ENCODE assay signal across 1 fruit fly cellular context in the genomic region with DNA sequence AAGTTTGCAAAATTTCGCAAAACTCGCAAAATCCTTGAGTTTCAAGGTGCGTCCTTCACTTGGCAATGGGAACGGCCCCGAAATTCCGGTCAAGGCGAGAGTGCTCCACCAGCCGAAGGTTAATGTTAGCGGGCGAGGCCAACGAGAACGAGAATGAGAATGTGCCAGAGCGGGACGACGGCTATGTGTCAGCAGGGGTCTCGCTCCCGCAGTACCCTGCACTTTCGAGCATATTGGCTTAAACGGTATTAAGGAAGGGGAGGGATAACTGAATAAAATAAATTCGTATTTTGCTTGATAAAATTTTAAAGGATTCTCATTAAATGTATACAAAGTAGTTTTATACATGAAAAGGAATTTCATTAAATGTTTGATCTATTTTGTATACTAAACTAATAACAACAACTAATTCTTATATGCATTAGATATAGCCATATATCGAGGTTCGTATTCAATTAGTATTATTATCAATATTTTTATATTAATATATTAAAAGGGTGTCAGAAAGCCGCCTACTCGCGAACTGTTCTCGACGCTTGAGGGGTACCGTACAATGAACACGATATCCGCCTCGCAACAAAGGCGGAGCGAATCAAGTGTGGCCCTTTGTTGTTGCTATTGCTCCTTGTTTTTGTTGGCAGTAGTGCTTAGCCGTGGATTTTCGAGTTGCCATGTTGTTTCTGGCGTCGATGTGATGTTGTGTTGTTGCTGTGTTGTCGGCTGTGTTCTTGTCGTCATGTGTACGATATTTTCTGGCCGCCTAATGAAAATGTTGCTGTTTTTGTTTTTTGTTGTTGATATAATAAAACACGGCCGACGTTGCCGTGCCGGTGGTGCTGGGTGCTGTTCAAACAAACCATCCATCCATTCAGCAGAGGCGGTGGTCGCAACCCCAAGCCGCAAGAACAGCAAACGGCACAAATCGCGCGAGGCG.
TF ChIP-seq lines count a peak whose summit lies in the region.

No protein-coding gene starts in this region.

TF ChIP-seq in whole organism, embryonic, 481 proteins besides CTCF, POLR2A, EP300 and RAD21 (continued from another document and continues in another):
- TF ChIP-seq CG8924 (tag; optimal IDR thresholded peaks at IDR 0.05; lab: Kevin White, UChicago) (peak; percentile 98), ken (GFP tag; IDR thresholded peaks at IDR 0.05; lab: Robert Waterston, UW) (no peak), twi (tag; optimal IDR thresholded peaks at IDR 0.05; lab: Kevin White, UChicago) (peak; percentile 92), CG9797 (GFP tag; optimal IDR thresholded peaks at IDR 0.05; lab: Kevin White, UChicago) (peak; percentile 20), NC2β (GFP tag; optimal IDR thresholded peaks at IDR 0.05; lab: Kevin White, UChicago) (peak; percentile 13), B-H2 (GFP tag; optimal IDR thresholded peaks at IDR 0.05; lab: Kevin White, UChicago) (peak; percentile 72), Sin3A (optimal IDR thresholded peaks at IDR 0.05; lab: Kevin White, UChicago) (no peak), ab (GFP tag; optimal IDR thresholded peaks at IDR 0.05; lab: Kevin White, UChicago) (peak; percentile 66), pnt (GFP tag; optimal IDR thresholded peaks at IDR 0.05; lab: Kevin White, UChicago) (peak; percentile 58), CG12219 (GFP tag; optimal IDR thresholded peaks at IDR 0.05; lab: Kevin White, UChicago) (peak; percentile 74), Atf6 (GFP tag; IDR thresholded peaks at IDR 0.05; lab: Robert Waterston, UW) (no peak), CG1832 (GFP tag; optimal IDR thresholded peaks at IDR 0.05; lab: Kevin White, UChicago) (peak; percentile 94), sima (GFP tag; optimal IDR thresholded peaks at IDR 0.05; lab: Kevin White, UChicago) (no peak), Ssrp (tag; optimal IDR thresholded peaks at IDR 0.05; lab: Kevin White, UChicago) (peak; percentile 96), chinmo (GFP tag; IDR thresholded peaks at IDR 0.05; lab: Robert Waterston, UW; ENCODE audit: partially characterized antibody) (no peak), CG8478 (optimal IDR thresholded peaks at IDR 0.05; lab: Kevin White, UChicago) (peak; percentile 52), zen2 (GFP tag; IDR thresholded peaks at IDR 0.05; lab: Robert Waterston, UW; ENCODE audit: partially characterized antibody) (no peak), bbx (GFP tag; IDR thresholded peaks at IDR 0.05; lab: Robert Waterston, UW; ENCODE audit: partially characterized antibody) (no peak), CG3838 (GFP tag; optimal IDR thresholded peaks at IDR 0.05; lab: Kevin White, UChicago) (peak; percentile 99), Hr78 (GFP tag; optimal IDR thresholded peaks at IDR 0.05; lab: Kevin White, UChicago) (peak in 1 of 2 experiments; percentile 33), Fer1 (GFP tag; optimal IDR thresholded peaks at IDR 0.05; lab: Kevin White, UChicago) (peak; percentile 97), hb (GFP tag; IDR thresholded peaks at IDR 0.05; lab: Robert Waterston, UW; ENCODE audit: partially characterized antibody) (no peak), yki (optimal IDR thresholded peaks at IDR 0.05; lab: Kevin White, UChicago) (no peak), Scr (GFP tag; IDR thresholded peaks at IDR 0.05; lab: Robert Waterston, UW; ENCODE audit: partially characterized antibody) (no peak), slbo (GFP tag; IDR thresholded peaks at IDR 0.05; lab: Robert Waterston, UW) (no peak), Sox100B (GFP tag; optimal IDR thresholded peaks at IDR 0.05; lab: Kevin White, UChicago) (peak; percentile 99), ranshi (GFP tag; IDR thresholded peaks at IDR 0.05; lab: Robert Waterston, UW) (no peak), CG12744 (GFP tag; optimal IDR thresholded peaks at IDR 0.05; lab: Kevin White, UChicago) (peak; percentile 52), CG18619 (GFP tag; optimal IDR thresholded peaks at IDR 0.05; lab: Kevin White, UChicago) (peak; percentile 97), CG15011 (GFP tag; optimal IDR thresholded peaks at IDR 0.05; lab: Kevin White, UChicago) (peak; percentile 90), esg (GFP tag; conservative IDR thresholded peaks at IDR 0.05; lab: Robert Waterston, UW) (no peak), CrebB (tag; optimal IDR thresholded peaks at IDR 0.05; lab: Kevin White, UChicago) (peak; percentile 51), zf30C (GFP tag; optimal IDR thresholded peaks at IDR 0.05; lab: Kevin White, UChicago) (no peak), lilli (GFP tag; optimal IDR thresholded peaks at IDR 0.05; lab: Kevin White, UChicago) (peak; percentile 83), Sox102F (GFP tag; optimal IDR thresholded peaks at IDR 0.05; lab: Kevin White, UChicago) (peak; percentile 93), CG7786 (GFP tag; optimal IDR thresholded peaks at IDR 0.05; lab: Kevin White, UChicago) (peak; percentile 75), Max (GFP tag; optimal IDR thresholded peaks at IDR 0.05; lab: Kevin White, UChicago) (peak; percentile 90), Kr (GFP tag; optimal IDR thresholded peaks at IDR 0.05; lab: Kevin White, UChicago) (no peak), CG31441 (GFP tag; IDR thresholded peaks at IDR 0.05; lab: Robert Waterston, UW) (no peak), CoRest (tag; optimal IDR thresholded peaks at IDR 0.05; lab: Kevin White, UChicago) (peak; percentile 99), mam (GFP tag; optimal IDR thresholded peaks at IDR 0.05; lab: Kevin White, UChicago) (peak; percentile 69), CG9215 (GFP tag; IDR thresholded peaks at IDR 0.05; lab: Robert Waterston, UW) (no peak), CG1024 (GFP tag; IDR thresholded peaks at IDR 0.05; lab: Robert Waterston, UW) (no peak), Hand (GFP tag; optimal IDR thresholded peaks at IDR 0.05; lab: Kevin White, UChicago) (peak; percentile 94), CG10654 (GFP tag; optimal IDR thresholded peaks at IDR 0.05; lab: Kevin White, UChicago) (peak; percentile 88), gsb-n (tag; optimal IDR thresholded peaks at IDR 0.05; lab: Kevin White, UChicago) (peak; percentile 95), CG9727 (GFP tag; optimal IDR thresholded peaks at IDR 0.05; lab: Kevin White, UChicago) (peak; percentile 100), gce (GFP tag; IDR thresholded peaks at IDR 0.05; lab: Robert Waterston, UW) (no peak), MBD-R2 (GFP tag; IDR thresholded peaks at IDR 0.05; lab: Robert Waterston, UW) (no peak), toy (GFP tag; IDR thresholded peaks at IDR 0.05; lab: Robert Waterston, UW) (no peak), CG13287 (GFP tag; IDR thresholded peaks at IDR 0.05; lab: Robert Waterston, UW; ENCODE audit: partially characterized antibody) (no peak), Ets97D (GFP tag; optimal IDR thresholded peaks at IDR 0.05; lab: Kevin White, UChicago) (peak; percentile 2), CG32767 (GFP tag; IDR thresholded peaks at IDR 0.05; lab: Robert Waterston, UW) (no peak), CG2116 (GFP tag; optimal IDR thresholded peaks at IDR 0.05; lab: Kevin White, UChicago) (peak; percentile 72), CG7271 (tag; optimal IDR thresholded peaks at IDR 0.05; lab: Kevin White, UChicago) (peak; percentile 81), CG13296 (GFP tag; optimal IDR thresholded peaks at IDR 0.05; lab: Kevin White, UChicago) (peak; percentile 98), CG15479 (GFP tag; optimal IDR thresholded peaks at IDR 0.05; lab: Kevin White, UChicago) (no peak), CG7987 (GFP tag; optimal IDR thresholded peaks at IDR 0.05; lab: Kevin White, UChicago) (peak; percentile 56), CG6791 (GFP tag; IDR thresholded peaks at IDR 0.05; lab: Robert Waterston, UW; ENCODE audit: partially characterized antibody) (no peak), CG11085 (GFP tag; IDR thresholded peaks at IDR 0.05; lab: Robert Waterston, UW) (no peak), ham (GFP tag; IDR thresholded peaks at IDR 0.05; lab: Robert Waterston, UW) (no peak), CG2678 (tag; optimal IDR thresholded peaks at IDR 0.05; lab: Kevin White, UChicago) (peak; percentile 99), Ada2b (GFP tag; IDR thresholded peaks at IDR 0.05; lab: Robert Waterston, UW) (no peak), psq (GFP tag; optimal IDR thresholded peaks at IDR 0.05; lab: Kevin White, UChicago) (peak; percentile 74), CG15073 (GFP tag; optimal IDR thresholded peaks at IDR 0.05; lab: Kevin White, UChicago) (peak; percentile 52), CG2202 (tag; optimal IDR thresholded peaks at IDR 0.05; lab: Kevin White, UChicago) (peak; percentile 87), nerfin-1 (tag; optimal IDR thresholded peaks at IDR 0.05; lab: Kevin White, UChicago) (peak; percentile 92), CG4707 (GFP tag; optimal IDR thresholded peaks at IDR 0.05; lab: Kevin White, UChicago) (peak; percentile 22), Lim3 (GFP tag; IDR thresholded peaks at IDR 0.05; lab: Robert Waterston, UW) (no peak), CG12071 (GFP tag; optimal IDR thresholded peaks at IDR 0.05; lab: Kevin White, UChicago) (no peak), otp (GFP tag; IDR thresholded peaks at IDR 0.05; lab: Robert Waterston, UW) (no peak), CG16863 (GFP tag; optimal IDR thresholded peaks at IDR 0.05; lab: Kevin White, UChicago) (peak; percentile 71), Doc2 (GFP tag; IDR thresholded peaks at IDR 0.05; lab: Robert Waterston, UW) (no peak), CG7357 (GFP tag; IDR thresholded peaks at IDR 0.05; lab: Robert Waterston, UW) (peak; percentile 85), ewg (GFP tag; optimal IDR thresholded peaks at IDR 0.05; lab: Kevin White, UChicago) (peak; percentile 83), CG10979 (tag; optimal IDR thresholded peaks at IDR 0.05; lab: Kevin White, UChicago) (peak; percentile 98), ash1 (GFP tag; optimal IDR thresholded peaks at IDR 0.05; lab: Kevin White, UChicago) (no peak), tio (GFP tag; optimal IDR thresholded peaks at IDR 0.05; lab: Kevin White, UChicago) (peak; percentile 96), bab2 (GFP tag; optimal IDR thresholded peaks at IDR 0.05; lab: Kevin White, UChicago) (peak; percentile 53), gsb (GFP tag; IDR thresholded peaks at IDR 0.05; lab: Robert Waterston, UW) (no peak), CG8944 (GFP tag; optimal IDR thresholded peaks at IDR 0.05; lab: Kevin White, UChicago) (peak; percentile 38), phol (tag; optimal IDR thresholded peaks at IDR 0.05; lab: Kevin White, UChicago) (peak; percentile 97), tap (tag; optimal IDR thresholded peaks at IDR 0.05; lab: Kevin White, UChicago) (peak; percentile 94), CG11696 (GFP tag; IDR thresholded peaks at IDR 0.05; lab: Robert Waterston, UW) (no peak), sens-2 (GFP tag; IDR thresholded peaks at IDR 0.05; lab: Robert Waterston, UW) (no peak), Myb (GFP tag; optimal IDR thresholded peaks at IDR 0.05; lab: Kevin White, UChicago) (peak; percentile 37), gro (GFP tag; optimal IDR thresholded peaks at IDR 0.05; lab: Kevin White, UChicago) (no peak), disco-r (GFP tag; optimal IDR thresholded peaks at IDR 0.05; lab: Kevin White, UChicago) (peak; percentile 18), Ets65A (GFP tag; lab: Kevin White, UChicago) (peak; percentile 89), lmd (GFP tag; IDR thresholded peaks at IDR 0.05; lab: Robert Waterston, UW) (no peak), sc (optimal IDR thresholded peaks at IDR 0.05; lab: Kevin White, UChicago) (no peak), sc (GFP tag; optimal IDR thresholded peaks at IDR 0.05; lab: Kevin White, UChicago) (peak; percentile 92), ci (GFP tag; IDR thresholded peaks at IDR 0.05; lab: Robert Waterston, UW) (no peak), nom (GFP tag; optimal IDR thresholded peaks at IDR 0.05; lab: Kevin White, UChicago) (peak; percentile 81), nmo (GFP tag; optimal IDR thresholded peaks at IDR 0.05; lab: Kevin White, UChicago) (peak; percentile 99), crc (GFP tag; optimal IDR thresholded peaks at IDR 0.05; lab: Kevin White, UChicago) (peak; percentile 3), Oaz (GFP tag; IDR thresholded peaks at IDR 0.05; lab: Robert Waterston, UW) (no peak), CG2889 (GFP tag; IDR thresholded peaks at IDR 0.05; lab: Robert Waterston, UW) (no peak), BEAF-32 (GFP tag; optimal IDR thresholded peaks at IDR 0.05; lab: Kevin White, UChicago) (no peak), Tbp (GFP tag; optimal IDR thresholded peaks at IDR 0.05; lab: Kevin White, UChicago) (no peak), Bgb (GFP tag; IDR thresholded peaks at IDR 0.05; lab: Robert Waterston, UW; ENCODE audit: partially characterized antibody) (no peak), NFAT (GFP tag; IDR thresholded peaks at IDR 0.05; lab: Robert Waterston, UW) (no peak), row (GFP tag; IDR thresholded peaks at IDR 0.05; lab: Robert Waterston, UW) (no peak), Dll (GFP tag; IDR thresholded peaks at IDR 0.05; lab: Robert Waterston, UW; ENCODE audit: partially characterized antibody) (no peak), sna (GFP tag; IDR thresholded peaks at IDR 0.05; lab: Robert Waterston, UW; ENCODE audit: partially characterized antibody) (no peak), E2f1 (GFP tag; IDR thresholded peaks at IDR 0.05; lab: Robert Waterston, UW) (no peak), fd96Cb (tag; optimal IDR thresholded peaks at IDR 0.05; lab: Kevin White, UChicago) (peak; percentile 96), Sry-δ (GFP tag; optimal IDR thresholded peaks at IDR 0.05; lab: Kevin White, UChicago) (no peak), HmgZ (tag; optimal IDR thresholded peaks at IDR 0.05; lab: Kevin White, UChicago) (no peak), nerfin-2 (GFP tag; IDR thresholded peaks at IDR 0.05; lab: Robert Waterston, UW; ENCODE audit: partially characterized antibody) (no peak), CG15696 (tag; optimal IDR thresholded peaks at IDR 0.05; lab: Kevin White, UChicago) (peak; percentile 93), Eip74EF (GFP tag; optimal IDR thresholded peaks at IDR 0.05; lab: Kevin White, UChicago) (peak in 1 of 2 experiments; percentile 98), jing (GFP tag; optimal IDR thresholded peaks at IDR 0.05; lab: Kevin White, UChicago) (peak; percentile 71), zen (tag; optimal IDR thresholded peaks at IDR 0.05; lab: Kevin White, UChicago) (peak; percentile 92), ase (GFP tag; IDR thresholded peaks at IDR 0.05; lab: Robert Waterston, UW) (no peak), Neu2 (GFP tag; optimal IDR thresholded peaks at IDR 0.05; lab: Kevin White, UChicago; ENCODE audit: borderline replicate concordance) (no peak), YL-1 (GFP tag; optimal IDR thresholded peaks at IDR 0.05; lab: Kevin White, UChicago) (peak; percentile 91), chn (GFP tag; optimal IDR thresholded peaks at IDR 0.05; lab: Kevin White, UChicago) (peak; percentile 72), CG15269 (tag; optimal IDR thresholded peaks at IDR 0.05; lab: Kevin White, UChicago) (peak; percentile 96), ATbp (GFP tag; optimal IDR thresholded peaks at IDR 0.05; lab: Kevin White, UChicago) (peak; percentile 89), CG17328 (GFP tag; IDR thresholded peaks at IDR 0.05; lab: Robert Waterston, UW) (no peak), Pdp1 (GFP tag; optimal IDR thresholded peaks at IDR 0.05; lab: Kevin White, UChicago) (peak in 1 of 2 experiments; percentile 83)
